Fruit fly (Drosophila melanogaster) whole organism, prepupa: ENCODE results near the gene CG15330.

Experiments
- CG10631 ChIP-seq: fragments of 200-800 bp; sonication (Bioruptor generic); optimal IDR thresholded peaks from 2 replicates; lab custom pipeline; 2016; ENCODE audit warnings: missing biosample characterization, missing genetic modification characterization
- CG11294 ChIP-seq: fragments of 200-800 bp; sonication (Bioruptor generic); IDR thresholded peaks from 2 replicates; pipeline ENCODE4 v1.3.6; 2022; ENCODE audit warnings: missing biosample characterization, missing genetic modification characterization
- CG11902 ChIP-seq: fragments of 200-800 bp; sonication (Bioruptor generic); optimal IDR thresholded peaks from 3 replicates; lab custom pipeline; 2016; ENCODE audit warnings: missing biosample characterization, missing genetic modification characterization
- CG15336 ChIP-seq: fragments of 200-800 bp; sonication (Bioruptor generic); IDR thresholded peaks from 2 replicates; pipeline ENCODE4 v1.3.6; 2022; ENCODE audit warnings: missing biosample characterization, missing genetic modification characterization
- CG16779 ChIP-seq: fragments of 200-800 bp; sonication (Bioruptor generic); optimal IDR thresholded peaks from 3 replicates; lab custom pipeline; 2017; ENCODE audit warnings: missing biosample characterization, mild to moderate bottlenecking, missing genetic modification characterization
- CG32006 ChIP-seq: fragments of 200-800 bp; sonication (Bioruptor generic); optimal IDR thresholded peaks from 3 replicates; lab custom pipeline; 2017; ENCODE audit warnings: missing biosample characterization, mild to moderate bottlenecking, missing genetic modification characterization
- CG34406 ChIP-seq: fragments of 200-800 bp; sonication (Bioruptor generic); optimal IDR thresholded peaks from 3 replicates; lab custom pipeline; 2016; ENCODE audit warnings: missing biosample characterization, missing genetic modification characterization
- CG3919 ChIP-seq: fragments of 200-800 bp; sonication (Bioruptor generic); optimal IDR thresholded peaks from 3 replicates; lab custom pipeline; 2016; ENCODE audit warnings: missing biosample characterization, missing genetic modification characterization
- CG4318 ChIP-seq: fragments of 200-800 bp; sonication (Bioruptor generic); optimal IDR thresholded peaks from 3 replicates; lab custom pipeline; 2017; ENCODE audit warnings: missing biosample characterization, mild to moderate bottlenecking, missing genetic modification characterization
- CG6163 ChIP-seq: fragments of 200-800 bp; sonication (Bioruptor generic); IDR thresholded peaks from 3 replicates; pipeline ENCODE4 v1.3.6; 2022; ENCODE audit warnings: missing biosample characterization, missing genetic modification characterization
- CG6276 ChIP-seq: fragments of 200-800 bp; sonication (Bioruptor generic); optimal IDR thresholded peaks from 2 replicates; lab custom pipeline; 2017; ENCODE audit warnings: missing biosample characterization, mild to moderate bottlenecking, missing genetic modification characterization
- CG6808 ChIP-seq: fragments of 200-800 bp; sonication (Bioruptor generic); optimal IDR thresholded peaks from 3 replicates; lab custom pipeline; 2017; ENCODE audit warnings: missing biosample characterization, missing genetic modification characterization, mild to moderate bottlenecking, moderate library complexity, missing genetic modification reagents
- CG6854 ChIP-seq: fragments of 200-800 bp; sonication (Bioruptor generic); optimal IDR thresholded peaks from 2 replicates; lab custom pipeline; 2017; ENCODE audit warnings: missing biosample characterization, mild to moderate bottlenecking, missing genetic modification characterization
- CG7368 ChIP-seq: fragments of 200-800 bp; sonication (Bioruptor generic); optimal IDR thresholded peaks from 3 replicates; lab custom pipeline; 2016; ENCODE audit warnings: missing biosample characterization, missing genetic modification characterization
- CG8319 ChIP-seq: fragments of 200-800 bp; sonication (Bioruptor generic); optimal IDR thresholded peaks from 3 replicates; lab custom pipeline; 2016; ENCODE audit warnings: missing biosample characterization, missing genetic modification characterization
- CG8632 ChIP-seq: fragments of 200-800 bp; sonication (Bioruptor generic); optimal IDR thresholded peaks from 3 replicates; lab custom pipeline; 2016; ENCODE audit warnings: missing biosample characterization, missing genetic modification characterization
- CG9139 ChIP-seq: fragments of 200-800 bp; sonication (Bioruptor generic); optimal IDR thresholded peaks from 3 replicates; lab custom pipeline; 2017; ENCODE audit warnings: missing biosample characterization, mild to moderate bottlenecking, missing genetic modification characterization
- Eip75B ChIP-seq: fragments of 200-800 bp; sonication (Bioruptor generic); optimal IDR thresholded peaks from 3 replicates; lab custom pipeline; 2016; ENCODE audit warnings: missing biosample characterization, missing genetic modification characterization
- Eip78C ChIP-seq: fragments of 200-800 bp; sonication (Bioruptor generic); peaks from one replicate; lab custom pipeline; 2016; ENCODE audit warnings: missing biosample characterization, missing genetic modification characterization
- Eip93F ChIP-seq: fragments of 200-800 bp; sonication (Bioruptor generic); optimal IDR thresholded peaks from 2 replicates; lab custom pipeline; 2016; ENCODE audit warnings: missing biosample characterization, mild to moderate bottlenecking, missing genetic modification characterization
- Ets21C ChIP-seq: fragments of 200-800 bp; sonication (Bioruptor generic); optimal IDR thresholded peaks from 3 replicates; lab custom pipeline; 2016; ENCODE audit warnings: missing biosample characterization, missing genetic modification characterization
- Ets96B ChIP-seq: fragments of 200-800 bp; optimal IDR thresholded peaks from 2 replicates; lab custom pipeline; 2019; ENCODE audit warnings: missing biosample characterization, mild to moderate bottlenecking, missing genetic modification characterization, moderate library complexity
- Gug ChIP-seq: fragments of 200-800 bp; sonication (Bioruptor generic); IDR thresholded peaks from 2 replicates; pipeline ENCODE4 v1.3.6; 2022; ENCODE audit warnings: missing biosample characterization, missing genetic modification characterization
- Hr38 ChIP-seq: sonication (Bioruptor generic); optimal IDR thresholded peaks from 2 replicates; lab custom pipeline; 2016; ENCODE audit warnings: missing biosample characterization, missing genetic modification characterization
- Hr39 ChIP-seq: fragments of 200-800 bp; sonication (Bioruptor generic); optimal IDR thresholded peaks from 2 replicates; lab custom pipeline; 2016; ENCODE audit warnings: missing biosample characterization, missing genetic modification characterization
- Hr4 ChIP-seq: fragments of 200-800 bp; sonication (Bioruptor generic); optimal IDR thresholded peaks from 3 replicates; lab custom pipeline; 2016; ENCODE audit warnings: missing biosample characterization, missing genetic modification characterization
- Lpt ChIP-seq: fragments of 200-800 bp; sonication (Bioruptor generic); optimal IDR thresholded peaks from 3 replicates; lab custom pipeline; 2016; ENCODE audit warnings: missing biosample characterization, missing genetic modification characterization
- OdsH ChIP-seq: fragments of 200-800 bp; sonication (Bioruptor generic); optimal IDR thresholded peaks from 3 replicates; lab custom pipeline; 2016; ENCODE audit warnings: missing biosample characterization, missing genetic modification characterization
- Smox ChIP-seq: fragments of 200-800 bp; sonication (Bioruptor generic); optimal IDR thresholded peaks from 3 replicates; lab custom pipeline; 2016; ENCODE audit warnings: missing biosample characterization, missing genetic modification characterization
- Sox102F ChIP-seq: fragments of 200-800 bp; sonication (Bioruptor generic); optimal IDR thresholded peaks from 2 replicates; lab custom pipeline; 2016; ENCODE audit warnings: missing biosample characterization, mild to moderate bottlenecking, missing genetic modification characterization
- Sox14 ChIP-seq: fragments of 200-800 bp; sonication (Bioruptor generic); optimal IDR thresholded peaks from 3 replicates; lab custom pipeline; 2016; ENCODE audit warnings: missing biosample characterization, missing genetic modification characterization
- Sox15 ChIP-seq: fragments of 200-800 bp; sonication (Bioruptor generic); optimal IDR thresholded peaks from 3 replicates; lab custom pipeline; 2016; ENCODE audit warnings: missing biosample characterization, missing genetic modification characterization
- achi ChIP-seq: fragments of 200-800 bp; sonication (Bioruptor generic); optimal IDR thresholded peaks from 3 replicates; lab custom pipeline; 2016; ENCODE audit warnings: missing biosample characterization, missing genetic modification characterization
- acj6 ChIP-seq: fragments of 200-800 bp; sonication (Bioruptor generic); optimal IDR thresholded peaks from 3 replicates; lab custom pipeline; 2016; ENCODE audit warnings: missing biosample characterization, missing genetic modification characterization
- cyc ChIP-seq: fragments of 200-800 bp; sonication (Bioruptor generic); optimal IDR thresholded peaks from 3 replicates; lab custom pipeline; 2016; ENCODE audit warnings: missing biosample characterization, missing genetic modification characterization
- dac ChIP-seq: fragments of 200-800 bp; sonication (Bioruptor generic); optimal IDR thresholded peaks from 2 replicates; lab custom pipeline; 2017; ENCODE audit warnings: missing biosample characterization, mild to moderate bottlenecking, missing genetic modification characterization
- eg ChIP-seq: fragments of 200-800 bp; sonication (Bioruptor generic); IDR thresholded peaks from 3 replicates; pipeline ENCODE4 v1.3.6; 2022; ENCODE audit warnings: missing biosample characterization, missing genetic modification characterization
- esn ChIP-seq: fragments of 200-800 bp; sonication (Bioruptor generic); optimal IDR thresholded peaks from 2 replicates; lab custom pipeline; 2016; ENCODE audit warnings: missing biosample characterization, mild to moderate bottlenecking, missing genetic modification characterization, moderate library complexity
- lz ChIP-seq: fragments of 200-800 bp; sonication (Bioruptor generic); optimal IDR thresholded peaks from 3 replicates; lab custom pipeline; 2016; ENCODE audit warnings: missing biosample characterization, missing genetic modification characterization
- net ChIP-seq: fragments of 200-800 bp; sonication (Bioruptor generic); optimal IDR thresholded peaks from 3 replicates; lab custom pipeline; 2016; ENCODE audit warnings: missing biosample characterization, missing genetic modification characterization
- pdm3 ChIP-seq: fragments of 200-800 bp; sonication (Bioruptor generic); optimal IDR thresholded peaks from 3 replicates; lab custom pipeline; 2016; ENCODE audit warnings: missing biosample characterization, missing genetic modification characterization
- salr ChIP-seq, 2 experiments: fragments of 200-800 bp; sonication (Bioruptor generic); optimal IDR thresholded peaks; 3 replicates each; lab custom pipeline; 2016 to 2018; ENCODE audit warnings: missing biosample characterization in 2 of 2, missing genetic modification characterization in 2 of 2, mild to moderate bottlenecking in 1 of 2
- spab ChIP-seq: fragments of 200-800 bp; sonication (Bioruptor generic); optimal IDR thresholded peaks from 2 replicates; lab custom pipeline; 2017; ENCODE audit warnings: missing biosample characterization, mild to moderate bottlenecking, missing genetic modification characterization, missing genetic modification reagents
- ss ChIP-seq, 2 experiments: fragments of 200-800 bp; sonication (Bioruptor generic); optimal IDR thresholded peaks; 2 replicates in 1 of 2; 3 replicates in 1 of 2; lab custom pipeline; 2017 to 2018; ENCODE audit warnings: mild to moderate bottlenecking in 2 of 2, missing biosample characterization in 2 of 2, missing genetic modification characterization in 2 of 2, moderate library complexity in 1 of 2
- svp ChIP-seq: fragments of 200-800 bp; sonication (Bioruptor generic); peaks from one replicate; lab custom pipeline; 2016; ENCODE audit warnings: missing biosample characterization, missing genetic modification characterization
- topi ChIP-seq: fragments of 200-800 bp; sonication (Bioruptor generic); optimal IDR thresholded peaks from 3 replicates; lab custom pipeline; 2016; ENCODE audit warnings: missing biosample characterization, missing genetic modification characterization
- vri ChIP-seq: fragments of 200-800 bp; sonication (Bioruptor generic); optimal IDR thresholded peaks from 3 replicates; lab custom pipeline; 2016; ENCODE audit warnings: missing biosample characterization, mild to moderate bottlenecking, missing genetic modification characterization

The CG15330 gene

dm6 chrX:7969188-7969829 lies 13.4 kb downstream of the CG15330 start (continued):
- TF ChIP-seq CG8319 (GFP tag; lab: Kevin White, UChicago) (no peak), CG16779 (tag; lab: Kevin White, UChicago) (peak; percentile 1), CG9139 (GFP tag; lab: Kevin White, UChicago) (no peak), achi (GFP tag; lab: Kevin White, UChicago) (peak; percentile 4), CG6163 (GFP tag; lab: Robert Waterston, UW) (peak; percentile 27; the same call in 1 of the 3 replicates), net (GFP tag; lab: Kevin White, UChicago) (no peak), eg (0 out of 3 replicates have a peak, but pooled peaks have one; percentile 15), CG6854 (GFP tag; lab: Kevin White, UChicago) (peak; percentile 16), dac (GFP tag; lab: Kevin White, UChicago) (no peak), Eip75B (GFP tag; lab: Kevin White, UChicago) (no peak), CG11902 (GFP tag; lab: Kevin White, UChicago) (no peak), CG15336 (GFP tag; lab: Robert Waterston, UW) (no peak), CG7368 (GFP tag; lab: Kevin White, UChicago) (no peak), Sox102F (GFP tag; lab: Kevin White, UChicago) (no peak), CG34406 (GFP tag; lab: Kevin White, UChicago) (no peak)
- TF ChIP-seq, all 60 proteins: peak for 14

DNA sequence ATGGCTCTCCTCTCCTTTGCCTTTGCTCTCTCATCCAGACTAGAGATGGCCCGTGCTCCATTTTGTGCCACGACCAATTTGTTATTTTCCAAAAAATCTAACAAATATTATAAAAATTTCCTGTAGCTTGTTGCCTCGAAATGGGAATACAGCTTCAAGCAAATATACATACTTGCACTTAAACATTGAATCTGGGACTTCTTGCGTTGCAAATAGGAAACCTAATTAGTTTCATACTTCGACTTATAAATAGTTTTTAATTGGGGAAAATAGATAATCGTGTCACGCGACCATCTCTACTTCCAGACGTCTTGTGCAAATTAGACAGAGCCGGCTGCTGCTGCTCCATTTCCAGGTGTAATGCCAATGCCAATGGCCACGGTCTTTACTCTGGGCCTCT lies 14.5 kb downstream of the CG15330 start:
- peak; percentile 28; the same call in 1 of the 2 replicates for TF ChIP-seq CG11294 (GFP tag; lab: Robert Waterston, UW)
- TF ChIP-seq CG8319 (GFP tag; lab: Kevin White, UChicago), result peak; percentile 62
- TF ChIP-seq CG11902 (GFP tag; lab: Kevin White, UChicago), result peak; percentile 68
- peak; percentile 82 for TF ChIP-seq Smox (GFP tag; lab: Kevin White, UChicago)
- TF ChIP-seq svp (GFP tag; lab: Kevin White, UChicago), result peak; percentile 89
- peak; percentile 80 for TF ChIP-seq CG8632 (GFP tag; lab: Kevin White, UChicago)
- TF ChIP-seq spab (GFP tag; lab: Kevin White, UChicago), result peak; percentile 74
- no peak for TF ChIP-seq Hr38 (GFP tag; lab: Kevin White, UChicago)
- TF ChIP-seq CG32006 (GFP tag; lab: Kevin White, UChicago), result peak; percentile 91
- TF ChIP-seq CG7368 (GFP tag; lab: Kevin White, UChicago), result peak; percentile 76
- peak; percentile 87 for TF ChIP-seq CG6808 (GFP tag; lab: Kevin White, UChicago)
- peak; percentile 51 for TF ChIP-seq CG16779 (tag; lab: Kevin White, UChicago)
- TF ChIP-seq Sox14 (GFP tag; lab: Kevin White, UChicago), result peak; percentile 87
- TF ChIP-seq Gug (GFP tag; lab: Robert Waterston, UW), result peak; percentile 51; the same call in 1 of the 2 replicates
- TF ChIP-seq CG3919 (GFP tag; lab: Kevin White, UChicago), result peak; percentile 81
- peak; percentile 85 for TF ChIP-seq Ets96B
- TF ChIP-seq acj6 (GFP tag; lab: Kevin White, UChicago), result peak; percentile 86
- peak; percentile 17 for TF ChIP-seq Eip93F (GFP tag; lab: Kevin White, UChicago)
- peak; percentile 16 for TF ChIP-seq CG6854 (GFP tag; lab: Kevin White, UChicago)
- peak; percentile 77 for TF ChIP-seq dac (GFP tag; lab: Kevin White, UChicago)
- peak; percentile 81 for TF ChIP-seq CG6276 (GFP tag; lab: Kevin White, UChicago)
- peak; percentile 79 for TF ChIP-seq CG15336 (GFP tag; lab: Robert Waterston, UW)
- TF ChIP-seq Ets21C (GFP tag; lab: Kevin White, UChicago), result peak; percentile 67
- peak; percentile 82 for TF ChIP-seq cyc (GFP tag; lab: Kevin White, UChicago)
- peak; percentile 78 to 80 for TF ChIP-seq salr (GFP tag; optimal IDR thresholded peaks at IDR 0.05; lab: Kevin White, UChicago)
- peak; percentile 67 for TF ChIP-seq eg
- TF ChIP-seq CG10631 (GFP tag; lab: Kevin White, UChicago), result peak; percentile 88
- TF ChIP-seq CG4318 (GFP tag; lab: Kevin White, UChicago), result peak; percentile 83
- TF ChIP-seq Eip78C, result peak; percentile 98
- peak; percentile 88 for TF ChIP-seq OdsH (GFP tag; lab: Kevin White, UChicago)
- TF ChIP-seq CG34406 (GFP tag; lab: Kevin White, UChicago), result peak; percentile 70
- TF ChIP-seq pdm3 (GFP tag; lab: Kevin White, UChicago), result peak; percentile 89
- peak; percentile 66 for TF ChIP-seq Lpt
- TF ChIP-seq net (GFP tag; lab: Kevin White, UChicago), result peak; percentile 85
- peak; percentile 90 for TF ChIP-seq topi
- TF ChIP-seq esn (GFP tag; lab: Kevin White, UChicago), result peak; percentile 88
- peak; percentile 76 for TF ChIP-seq Sox15
- peak; percentile 80 for TF ChIP-seq Hr4
- peak; percentile 82 for TF ChIP-seq Hr39 (GFP tag; lab: Kevin White, UChicago)
- peak; percentile 71 for TF ChIP-seq CG6163 (GFP tag; lab: Robert Waterston, UW)
- peak; percentile 78 to 80 for TF ChIP-seq ss (GFP tag; optimal IDR thresholded peaks at IDR 0.05; lab: Kevin White, UChicago)
- TF ChIP-seq CG9139 (GFP tag; lab: Kevin White, UChicago), result peak; percentile 63
- peak; percentile 84 for TF ChIP-seq lz (GFP tag; lab: Kevin White, UChicago)
- TF ChIP-seq vri (GFP tag; lab: Kevin White, UChicago), result peak; percentile 71
